Worm (Caenorhabditis elegans): ENCODE data around the gene T01C1.4.

Gene T01C1.4

DNA sequence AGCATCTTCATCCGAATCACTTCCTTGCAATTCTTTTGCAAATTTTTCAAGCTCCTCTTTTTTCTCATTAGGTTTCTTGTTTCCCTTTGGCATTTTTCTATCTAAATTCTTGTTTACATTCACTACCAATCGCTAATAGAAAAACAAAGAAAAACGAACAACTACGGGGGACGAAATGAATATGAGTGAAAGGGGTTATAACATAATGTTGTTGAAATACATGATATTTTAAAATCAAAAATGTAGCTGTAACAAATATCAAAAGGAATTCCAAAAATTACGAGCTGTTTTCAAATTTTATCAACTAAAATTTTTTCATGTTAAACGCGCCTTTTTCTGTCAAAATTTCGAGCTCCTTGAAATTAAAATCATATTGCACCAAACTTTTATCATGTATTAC, 39.9 kb downstream of the T01C1.4 start, which contains the start of gene F13E6.1:
TSS of gene F13E6.1 (minus strand) at position 101 of the 400 bp plus-strand sequence.
- no peak for TF ChIP-seq nhr-12 (tag; optimal IDR thresholded peaks at IDR 0.05)

DNA sequence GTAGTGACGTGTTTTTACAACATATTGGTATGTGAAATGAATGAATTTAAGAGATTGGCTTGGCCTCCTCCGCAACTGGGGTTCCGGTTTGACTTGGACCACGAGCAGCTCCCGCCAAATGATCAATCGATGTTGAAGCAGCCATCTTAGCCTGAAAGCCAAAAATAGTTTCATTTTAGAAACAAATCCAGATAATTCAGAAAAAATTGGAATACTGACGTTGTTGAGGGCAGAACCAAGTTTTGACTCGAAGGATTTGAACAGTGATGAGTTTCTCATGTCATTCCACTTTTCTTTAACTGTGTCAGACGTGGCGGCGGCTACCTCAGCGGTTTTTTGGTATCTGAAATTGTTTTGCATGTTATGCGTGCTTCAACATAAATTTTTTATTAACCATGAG, 41.0 kb downstream of the T01C1.4 start:
- TF ChIP-seq ama-1 (optimal IDR thresholded peaks at IDR 0.05) (no peak), nhr-11 (tag; optimal IDR thresholded peaks at IDR 0.05) (no peak), nhr-12 (tag; optimal IDR thresholded peaks at IDR 0.05) (no peak), C34F6.9 (tag; optimal IDR thresholded peaks at IDR 0.05) (no peak), dmd-4 (tag; optimal IDR thresholded peaks at IDR 0.05) (no peak)

ce11 chrX:10675376-10675775, 41.5 kb downstream of the T01C1.4 start:
- no peak for TF ChIP-seq alr-1 (tag; optimal IDR thresholded peaks at IDR 0.05)
- no peak for TF ChIP-seq nhr-21 (tag; optimal IDR thresholded peaks at IDR 0.05)
- TF ChIP-seq lin-13 (GFP tag; optimal IDR thresholded peaks at IDR 0.05): peak; percentile 14
- TF ChIP-seq blmp-1 (tag; optimal IDR thresholded peaks at IDR 0.05; ENCODE audit: insufficient read depth): no peak
- peak in 1 of 2 experiments; percentile 20 for TF ChIP-seq lsy-2 (tag; optimal IDR thresholded peaks at IDR 0.05)

DNA sequence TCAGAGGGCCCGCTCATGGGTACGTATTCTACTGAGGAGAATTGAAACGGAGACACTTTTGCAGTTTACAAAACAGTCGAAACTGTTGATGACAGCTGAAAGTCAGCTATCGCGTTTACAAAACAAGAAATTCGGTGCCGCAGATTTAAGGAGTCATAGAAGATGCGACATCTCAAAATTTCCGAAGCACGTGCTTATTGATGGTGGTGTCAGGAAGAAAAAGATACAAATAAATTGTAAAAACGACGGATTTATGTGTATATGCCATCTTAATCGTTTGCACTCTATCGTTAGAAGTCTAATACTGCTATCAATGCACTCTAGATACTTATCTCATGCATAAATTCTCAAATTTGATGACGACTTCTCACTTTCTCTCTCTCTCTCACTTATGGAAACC, 42.7 kb downstream of the T01C1.4 start, which contains the start of gene F13E6.2:
TSS of gene F13E6.2 (minus strand) at position 101 of the 400 bp plus-strand sequence.
- TF ChIP-seq mbf-1 (tag; optimal IDR thresholded peaks at IDR 0.05): no peak
- no peak for TF ChIP-seq ztf-11 (tag; optimal IDR thresholded peaks at IDR 0.05)
- no peak for TF ChIP-seq sem-4 (tag; optimal IDR thresholded peaks at IDR 0.05)
- TF ChIP-seq nhr-21 (tag; optimal IDR thresholded peaks at IDR 0.05): no peak
- no peak for TF ChIP-seq blmp-1 (tag; optimal IDR thresholded peaks at IDR 0.05; ENCODE audit: insufficient read depth)
- no peak for TF ChIP-seq sma-3 (GFP tag; optimal IDR thresholded peaks at IDR 0.05)
- no peak for TF ChIP-seq crh-2 (tag; optimal IDR thresholded peaks at IDR 0.05)
- TF ChIP-seq nhr-11 (tag; optimal IDR thresholded peaks at IDR 0.05): no peak
- TF ChIP-seq nhr-6 (tag; optimal IDR thresholded peaks at IDR 0.05): no peak
- no peak for TF ChIP-seq fos-1 (tag; optimal IDR thresholded peaks at IDR 0.05)
- no peak for TF ChIP-seq ztf-4 (tag; optimal IDR thresholded peaks at IDR 0.05)
- no peak for TF ChIP-seq ztf-1 (GFP tag; conservative IDR thresholded peaks at IDR 0.05)
- no peak for TF ChIP-seq lin-13 (GFP tag; optimal IDR thresholded peaks at IDR 0.05)
- TF ChIP-seq gmeb-1 (tag; optimal IDR thresholded peaks at IDR 0.05): no peak
- TF ChIP-seq R02D3.7 (tag; optimal IDR thresholded peaks at IDR 0.05): no peak
- no peak for TF ChIP-seq nhr-129 (tag; optimal IDR thresholded peaks at IDR 0.05)
- TF ChIP-seq aly-2 (tag; optimal IDR thresholded peaks at IDR 0.05): no peak
- TF ChIP-seq C34F6.9 (tag; optimal IDR thresholded peaks at IDR 0.05): no peak
- TF ChIP-seq nhr-12 (tag; optimal IDR thresholded peaks at IDR 0.05): no peak

- TF ChIP-seq Y55F3AM.14 (GFP tag; optimal IDR thresholded peaks at IDR 0.05) (no peak), nhr-21 (tag; optimal IDR thresholded peaks at IDR 0.05) (no peak), ceh-82 (tag; optimal IDR thresholded peaks at IDR 0.05) (no peak)
Observed at ce11 chrX:10670198-10670597, 46.7 kb downstream of the T01C1.4 start.

DNA sequence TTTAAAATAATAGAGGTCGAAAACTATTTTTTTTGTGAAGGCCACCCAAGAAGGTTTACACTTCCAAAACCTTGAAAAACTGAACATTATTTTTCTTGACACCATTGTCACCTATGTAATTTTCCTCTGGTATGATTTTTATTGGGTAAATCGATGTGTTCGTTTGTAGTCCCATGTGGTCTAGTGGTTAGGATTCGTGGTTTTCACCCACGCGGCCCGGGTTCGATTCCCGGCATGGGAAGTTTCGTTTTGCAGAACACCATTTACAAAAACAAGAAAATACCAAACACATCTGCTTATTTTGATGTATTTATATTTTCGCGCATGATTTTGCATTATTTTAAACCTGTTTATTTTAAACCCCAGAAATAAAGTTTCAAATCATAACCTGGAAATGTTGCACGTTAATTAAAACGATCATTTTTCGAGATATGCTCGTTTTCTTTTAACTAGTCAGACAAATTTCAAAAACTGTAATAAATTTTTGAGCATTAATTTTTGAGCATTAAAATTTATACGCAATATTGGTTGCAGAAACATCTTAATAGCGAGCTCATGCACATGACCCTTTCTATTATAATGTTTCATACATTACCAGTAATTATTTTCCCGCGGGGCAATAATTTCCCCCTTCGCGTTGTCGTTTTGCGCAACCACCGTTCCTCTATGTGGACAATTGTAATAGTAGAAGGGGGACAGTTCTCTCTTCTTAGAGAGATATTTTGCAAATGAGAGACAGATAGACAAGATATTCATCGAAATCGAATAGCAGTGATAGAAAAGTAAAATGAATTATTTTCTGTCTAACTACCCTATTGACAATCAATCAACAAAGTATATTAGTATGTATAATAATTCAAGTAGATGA, 49.3 kb downstream of the T01C1.4 start:
- TF ChIP-seq sma-3 (GFP tag; optimal IDR thresholded peaks at IDR 0.05) (peak; percentile 56), lin-13 (GFP tag; optimal IDR thresholded peaks at IDR 0.05) (peak; percentile 10), dmd-4 (tag; optimal IDR thresholded peaks at IDR 0.05) (peak; percentile 13), sma-9 (GFP tag; optimal IDR thresholded peaks at IDR 0.05) (peak; percentile 21), sma-9 (tag; optimal IDR thresholded peaks at IDR 0.05) (no peak), elt-1 (tag; optimal IDR thresholded peaks at IDR 0.05) (no peak), nhr-25 (tag; optimal IDR thresholded peaks at IDR 0.05) (peak; percentile 32), gmeb-1 (tag; optimal IDR thresholded peaks at IDR 0.05) (peak; percentile 58), nhr-12 (tag; optimal IDR thresholded peaks at IDR 0.05) (no peak), peb-1 (tag; optimal IDR thresholded peaks at IDR 0.05) (no peak), nhr-129 (tag; optimal IDR thresholded peaks at IDR 0.05) (peak; percentile 12), lsy-2 (tag; optimal IDR thresholded peaks at IDR 0.05) (peak in 1 of 2 experiments; percentile 38), nhr-21 (tag; optimal IDR thresholded peaks at IDR 0.05) (peak; percentile 78), ceh-16 (tag; optimal IDR thresholded peaks at IDR 0.05) (peak; percentile 20)

All from whole organism, L2 larva.